Fruit fly (Drosophila melanogaster) whole organism: Measurements from ENCODE around the gene CG33722.

ENCODE experiments used
- CG8478 ChIP-seq: fragments of >200 bp; optimal IDR thresholded peaks from 2 replicates; lab custom pipeline; 2018; ENCODE audit warnings: inconsistent platforms
- usp ChIP-seq: fragments of >200 bp; optimal IDR thresholded peaks from 2 replicates; lab custom pipeline; 2017; ENCODE audit warnings: missing biosample characterization, missing genetic modification characterization, mixed read lengths

dm6 chr3R:8275031-8275430 is 31.2 kb downstream of the CG33722 start:
- TF ChIP-seq usp (GFP tag; lab: Kevin White, UChicago) (no peak), CG8478 (lab: Kevin White, UChicago) (no peak)
